Fruit fly (Drosophila melanogaster): ENCODE data around the gene Argk2.

dm6 chr3L:9032871-9033270, 14.4 kb upstream of the Argk2 start:
- no peak for TF ChIP-seq Jarid2 (GFP tag; optimal IDR thresholded peaks at IDR 0.05)
- TF ChIP-seq vvl (GFP tag; IDR thresholded peaks at IDR 0.05), result 0 out of 2 replicates have a peak, but pooled peaks have one; percentile 15
- TF ChIP-seq CG6254 (GFP tag; optimal IDR thresholded peaks at IDR 0.05), result no peak
- no peak for TF ChIP-seq nerfin-1 (tag; optimal IDR thresholded peaks at IDR 0.05)
- TF ChIP-seq CG4360 (GFP tag; IDR thresholded peaks at IDR 0.05), result no peak
- TF ChIP-seq Atf3 (GFP tag; optimal IDR thresholded peaks at IDR 0.05), result no peak
- no peak for TF ChIP-seq unpg (GFP tag; optimal IDR thresholded peaks at IDR 0.05)
- TF ChIP-seq abd-A (tag; optimal IDR thresholded peaks at IDR 0.05), result no peak
- TF ChIP-seq fru (optimal IDR thresholded peaks at IDR 0.05), result no peak
- no peak for TF ChIP-seq Gsc (GFP tag; IDR thresholded peaks at IDR 0.05)
- TF ChIP-seq Dip2 (GFP tag; IDR thresholded peaks at IDR 0.05), result no peak
- TF ChIP-seq Pdp1 (GFP tag; optimal IDR thresholded peaks at IDR 0.05), result no peak
- no peak for TF ChIP-seq Hr39 (optimal IDR thresholded peaks at IDR 0.05)
- TF ChIP-seq Deaf1 (tag; optimal IDR thresholded peaks at IDR 0.05), result no peak
